Fruit fly (Drosophila melanogaster) whole organism, embryonic: ENCODE measurements around the gene slmo.

Experiments
- B-H2 ChIP-seq: fragments of 200-800 bp; sonication (Bioruptor generic); optimal IDR thresholded peaks from 2 replicates; lab custom pipeline; 2018; ENCODE audit warnings: missing biosample characterization, mild to moderate bottlenecking, missing genetic modification characterization
- CG1024 ChIP-seq: fragments of 200-800 bp; sonication (Bioruptor generic); IDR thresholded peaks from 2 replicates; pipeline ENCODE4 v1.3.6; 2022; ENCODE audit warnings: missing biosample characterization, missing genetic modification characterization
- CG12219 ChIP-seq: fragments of 200-800 bp; sonication (Bioruptor generic); optimal IDR thresholded peaks from 3 replicates; lab custom pipeline; 2018; ENCODE audit warnings: missing biosample characterization, mild to moderate bottlenecking, missing genetic modification characterization
- CG12659 ChIP-seq: fragments of 200-800 bp; sonication (Bioruptor generic); optimal IDR thresholded peaks from 3 replicates; lab custom pipeline; 2017; ENCODE audit warnings: mild to moderate bottlenecking, missing biosample characterization, missing genetic modification reagents, missing genetic modification characterization
- CG13296 ChIP-seq: fragments of 200-800 bp; sonication (Bioruptor generic); optimal IDR thresholded peaks from 3 replicates; lab custom pipeline; 2018; ENCODE audit warnings: missing biosample characterization, mild to moderate bottlenecking, missing genetic modification characterization
- CG13624 ChIP-seq: fragments of 200-800 bp; sonication (Bioruptor generic); optimal IDR thresholded peaks from 2 replicates; lab custom pipeline; 2016; ENCODE audit warnings: missing biosample characterization, missing genetic modification characterization
- CG13894 ChIP-seq: fragments of 200-800 bp; sonication (Bioruptor generic); optimal IDR thresholded peaks from 3 replicates; lab custom pipeline; 2018; ENCODE audit warnings: missing biosample characterization, mild to moderate bottlenecking, missing genetic modification characterization, moderate library complexity
- CG17568 ChIP-seq: fragments of 200-800 bp; sonication (Bioruptor generic); optimal IDR thresholded peaks from 2 replicates; lab custom pipeline; 2018; ENCODE audit warnings: missing biosample characterization, mild to moderate bottlenecking, missing genetic modification characterization, moderate library complexity
- CG17612 ChIP-seq: fragments of 200-800 bp; sonication (Bioruptor generic); IDR thresholded peaks from 2 replicates; pipeline ENCODE4 v1.3.6; 2022; ENCODE audit warnings: missing biosample characterization, missing genetic modification characterization
- CG18011 ChIP-seq: fragments of 200-800 bp; sonication (Bioruptor generic); optimal IDR thresholded peaks from 2 replicates; lab custom pipeline; 2017; ENCODE audit warnings: missing biosample characterization, missing genetic modification characterization, mild to moderate bottlenecking, moderate library complexity, missing genotype
- CG18476 ChIP-seq: fragments of 200-800 bp; sonication (Bioruptor generic); optimal IDR thresholded peaks from 2 replicates; lab custom pipeline; 2016; ENCODE audit warnings: missing biosample characterization, mild to moderate bottlenecking, missing genetic modification characterization
- CG2116 ChIP-seq: fragments of 200-800 bp; sonication (Bioruptor generic); optimal IDR thresholded peaks from 3 replicates; lab custom pipeline; 2018; ENCODE audit warnings: missing biosample characterization, mild to moderate bottlenecking, missing genetic modification characterization
- CG2120 ChIP-seq: fragments of 200-800 bp; sonication (Bioruptor generic); optimal IDR thresholded peaks from 3 replicates; lab custom pipeline; 2016; ENCODE audit warnings: missing biosample characterization, missing genetic modification characterization
- CG31365 ChIP-seq: fragments of 200-800 bp; sonication (Bioruptor generic); optimal IDR thresholded peaks from 2 replicates; lab custom pipeline; 2018; ENCODE audit warnings: missing biosample characterization, mild to moderate bottlenecking, missing genetic modification characterization
- CG3163 ChIP-seq: fragments of 200-800 bp; sonication (Bioruptor generic); optimal IDR thresholded peaks from 3 replicates; lab custom pipeline; 2016; ENCODE audit warnings: missing biosample characterization, missing genetic modification characterization
- CG3281 ChIP-seq: fragments of 200-800 bp; sonication (Bioruptor generic); optimal IDR thresholded peaks from 3 replicates; lab custom pipeline; 2017; ENCODE audit warnings: missing biosample characterization, mild to moderate bottlenecking, missing genetic modification characterization
- CG3726 ChIP-seq: fragments of 200-800 bp; sonication (Bioruptor generic); IDR thresholded peaks from 3 replicates; pipeline ENCODE4, ENCODE4 v1.3.6; 2022; ENCODE audit warnings: missing biosample characterization, missing genetic modification characterization
- CG4282 ChIP-seq: fragments of 200-800 bp; sonication (Bioruptor generic); optimal IDR thresholded peaks from 2 replicates; lab custom pipeline; 2016; ENCODE audit warnings: missing biosample characterization, missing genetic modification characterization
- CG5953 ChIP-seq: fragments of 200-800 bp; sonication (Bioruptor generic); IDR thresholded peaks from 2 replicates; pipeline ENCODE4 v1.3.6; 2022; ENCODE audit warnings: missing biosample characterization, missing genetic modification characterization
- CG9932 ChIP-seq: fragments of 200-800 bp; sonication (Bioruptor generic); IDR thresholded peaks from 2 replicates; pipeline ENCODE4 v1.3.6; 2022; ENCODE audit warnings: missing biosample characterization, missing genetic modification characterization
- CHES-1-like ChIP-seq: fragments of 200-800 bp; sonication (Bioruptor generic); optimal IDR thresholded peaks from 2 replicates; lab custom pipeline; 2016; ENCODE audit warnings: missing biosample characterization, missing genetic modification characterization
- Fer2 ChIP-seq: fragments of 200-800 bp; sonication (Bioruptor generic); optimal IDR thresholded peaks from 2 replicates; lab custom pipeline; 2018; ENCODE audit warnings: missing biosample characterization, mild to moderate bottlenecking, missing genetic modification characterization, moderate library complexity
- HLH3B ChIP-seq: fragments of 200-800 bp; sonication (Bioruptor generic); IDR thresholded peaks from 2 replicates; pipeline ENCODE4 v1.3.6; 2022; ENCODE audit warnings: missing biosample characterization, missing genetic modification characterization
- Hmr ChIP-seq: fragments of 200-800 bp; sonication (Bioruptor generic); optimal IDR thresholded peaks from 3 replicates; lab custom pipeline; 2017; ENCODE audit warnings: mild to moderate bottlenecking, missing biosample characterization, missing genetic modification reagents, missing genetic modification characterization
- Lim3 ChIP-seq: fragments of 200-800 bp; sonication (Bioruptor generic); IDR thresholded peaks from 2 replicates; pipeline ENCODE4 v1.3.6; 2022; ENCODE audit warnings: missing biosample characterization, missing genetic modification characterization
- Mes4 ChIP-seq: fragments of 200-800 bp; sonication (Bioruptor generic); optimal IDR thresholded peaks from 2 replicates; lab custom pipeline; 2016; ENCODE audit warnings: missing biosample characterization, missing genetic modification characterization
- NFAT ChIP-seq: fragments of 200-800 bp; sonication (Bioruptor generic); IDR thresholded peaks from 2 replicates; pipeline ENCODE4 v1.3.6; 2022; ENCODE audit warnings: missing biosample characterization, missing genetic modification characterization
- Nf-YC ChIP-seq: fragments of 200-800 bp; optimal IDR thresholded peaks from 3 replicates; lab custom pipeline; 2019; ENCODE audit warnings: missing biosample characterization, mild to moderate bottlenecking, missing genetic modification characterization, moderate library complexity
- Oaz ChIP-seq: fragments of 200-800 bp; sonication (Bioruptor generic); IDR thresholded peaks from 2 replicates; pipeline ENCODE4 v1.3.6; 2022; ENCODE audit warnings: missing biosample characterization, missing genetic modification characterization
- Ravus ChIP-seq: fragments of 200-800 bp; sonication (Bioruptor generic); IDR thresholded peaks from 2 replicates; pipeline ENCODE4 v1.3.6; 2022; ENCODE audit warnings: missing biosample characterization, missing genetic modification characterization
- Rfx ChIP-seq: fragments of 200-800 bp; sonication (Bioruptor generic); IDR thresholded peaks from 2 replicates; pipeline ENCODE4 v1.3.6; 2022; ENCODE audit warnings: missing biosample characterization, missing genetic modification characterization
- Sox100B ChIP-seq: fragments of 200-800 bp; sonication (Bioruptor generic); optimal IDR thresholded peaks from 3 replicates; lab custom pipeline; 2018; ENCODE audit warnings: missing biosample characterization, mild to moderate bottlenecking, missing genetic modification characterization
- Trl ChIP-seq, 3 experiments: fragments of >200 bp in 2 of 3; fragments of 200-800 bp in 1 of 3; sonication (Bioruptor generic) in 1 of 3; optimal IDR thresholded peaks; 2 replicates in 1 of 3; 3 replicates in 2 of 3; lab custom pipeline; 2016 to 2017; ENCODE audit warnings: missing biosample characterization in 1 of 3, missing genetic modification characterization in 1 of 3
- amos ChIP-seq: fragments of 200-800 bp; sonication (Bioruptor generic); IDR thresholded peaks from 2 replicates; pipeline ENCODE4 v1.3.6; 2022; ENCODE audit warnings: missing biosample characterization, missing genetic modification characterization; ENCODE audit not compliant: partially characterized antibody
- br ChIP-seq: fragments of >200 bp; optimal IDR thresholded peaks from 2 replicates; lab custom pipeline; 2017
- crp ChIP-seq, 2 experiments: fragments of 200-800 bp; sonication (Bioruptor generic); optimal IDR thresholded peaks; 2 replicates in 1 of 2; 3 replicates in 1 of 2; lab custom pipeline; 2017; ENCODE audit warnings: missing biosample characterization in 2 of 2, missing genetic modification characterization in 2 of 2, mild to moderate bottlenecking in 1 of 2, moderate library complexity in 1 of 2
- grau ChIP-seq: fragments of 200-800 bp; optimal IDR thresholded peaks from 3 replicates; lab custom pipeline; 2019; ENCODE audit warnings: missing biosample characterization, mild to moderate bottlenecking, missing genetic modification characterization, moderate library complexity
- grn ChIP-seq: fragments of 200-800 bp; sonication (Bioruptor generic); optimal IDR thresholded peaks from 3 replicates; lab custom pipeline; 2017; ENCODE audit warnings: missing biosample characterization, missing genetic modification characterization
- gsb-n ChIP-seq: fragments of 200-800 bp; sonication (Bioruptor generic); optimal IDR thresholded peaks from 3 replicates; lab custom pipeline; 2018; ENCODE audit warnings: missing biosample characterization, mild to moderate bottlenecking, missing genetic modification characterization
- hkb ChIP-seq, 2 experiments: fragments of 200-800 bp in 1 of 2; fragments of >200 bp in 1 of 2; sonication (Bioruptor generic) in 1 of 2; IDR thresholded peaks in 1 of 2; optimal IDR thresholded peaks in 1 of 2; 2 replicates each; pipeline versions ENCODE4 v1.3.6 to Lab custom; 2017 to 2022; ENCODE audit warnings: missing biosample characterization in 1 of 2, missing genetic modification characterization in 1 of 2
- kni ChIP-seq: fragments of 200-800 bp; sonication (Bioruptor generic); optimal IDR thresholded peaks from 3 replicates; lab custom pipeline; 2017; ENCODE audit warnings: mild to moderate bottlenecking, missing biosample characterization, missing genetic modification reagents, missing genetic modification characterization
- otp ChIP-seq: fragments of 200-800 bp; sonication (Bioruptor generic); IDR thresholded peaks from 3 replicates; pipeline ENCODE4, ENCODE4 v1.3.6; 2022; ENCODE audit warnings: missing biosample characterization, missing genetic modification characterization
- pho ChIP-seq: fragments of 200-800 bp; sonication (Bioruptor generic); optimal IDR thresholded peaks from 2 replicates; lab custom pipeline; 2016; ENCODE audit warnings: missing biosample characterization, missing genetic modification characterization
- run ChIP-seq: fragments of 200-800 bp; sonication (Bioruptor generic); optimal IDR thresholded peaks from 3 replicates; lab custom pipeline; 2018; ENCODE audit warnings: missing biosample characterization, mild to moderate bottlenecking, missing genetic modification characterization
- sc ChIP-seq, 3 experiments: fragments of >200 bp in 2 of 3; fragments of 200-800 bp in 1 of 3; sonication (Bioruptor generic) in 1 of 3; optimal IDR thresholded peaks; 2 replicates in 2 of 3; 3 replicates in 1 of 3; lab custom pipeline; 2017; ENCODE audit warnings: mild to moderate bottlenecking in 1 of 3, missing biosample characterization in 1 of 3, missing genetic modification characterization in 1 of 3, missing genetic modification reagents in 1 of 3
- schlank ChIP-seq: fragments of 200-800 bp; sonication (Bioruptor generic); optimal IDR thresholded peaks from 2 replicates; lab custom pipeline; 2018; ENCODE audit warnings: missing biosample characterization, mild to moderate bottlenecking, missing genetic modification characterization
- sim ChIP-seq: fragments of 200-800 bp; sonication (Bioruptor generic); IDR thresholded peaks from 2 replicates; pipeline ENCODE4 v1.3.6; 2022; ENCODE audit warnings: missing biosample characterization, missing genetic modification characterization
- sug ChIP-seq: fragments of 200-800 bp; optimal IDR thresholded peaks from 2 replicates; lab custom pipeline; 2019; ENCODE audit warnings: missing biosample characterization, mild to moderate bottlenecking, missing genetic modification characterization, moderate library complexity
- vvl ChIP-seq: fragments of 200-800 bp; sonication (Bioruptor generic); IDR thresholded peaks from 2 replicates; pipeline ENCODE4 v1.3.6; 2022; ENCODE audit warnings: missing biosample characterization, missing genetic modification characterization

The slmo gene

dm6 chr2L:6082936-6083627, 34.6 kb upstream of the slmo start (continued):
- TF ChIP-seq grau (tag; lab: Kevin White, UChicago) (no peak), Trl (optimal IDR thresholded peaks at IDR 0.05; lab: Kevin White, UChicago) (peak; percentile 10 to 87), Trl (GFP tag; optimal IDR thresholded peaks at IDR 0.05; lab: Kevin White, UChicago) (no peak), CG1024 (no peak), HLH3B (GFP tag; lab: Robert Waterston, UW) (no peak), Mes4 (GFP tag; lab: Kevin White, UChicago) (no peak), CG4282 (GFP tag; lab: Kevin White, UChicago) (no peak), sim (GFP tag; lab: Robert Waterston, UW) (no peak), CG18476 (no peak), CG5953 (GFP tag; lab: Robert Waterston, UW) (no peak), CG18011 (GFP tag; lab: Kevin White, UChicago) (peak; percentile 0), CG31365 (tag; lab: Kevin White, UChicago) (no peak), CG17568 (GFP tag; lab: Kevin White, UChicago) (peak; percentile 54), amos (GFP tag; lab: Robert Waterston, UW) (no peak), B-H2 (GFP tag; lab: Kevin White, UChicago) (peak; percentile 3), Lim3 (no peak), CG9932 (GFP tag; lab: Robert Waterston, UW) (0 out of 2 replicates have a peak, but pooled peaks have one; percentile 7), grn (peak; percentile 59), Oaz (GFP tag; lab: Robert Waterston, UW) (no peak), sc (optimal IDR thresholded peaks at IDR 0.05; lab: Kevin White, UChicago) (no peak), sc (GFP tag; optimal IDR thresholded peaks at IDR 0.05; lab: Kevin White, UChicago) (no peak), pho (GFP tag; lab: Kevin White, UChicago) (no peak), otp (GFP tag; lab: Robert Waterston, UW) (no peak), CG3726 (GFP tag; lab: Robert Waterston, UW) (no peak), CHES-1-like (peak; percentile 0), sug (peak; percentile 88), Rfx (GFP tag; lab: Robert Waterston, UW) (peak; percentile 10; the same call in 1 of the 2 replicates), Ravus (GFP tag; lab: Robert Waterston, UW) (no peak), CG2120 (GFP tag; lab: Kevin White, UChicago) (peak; percentile 4), CG12219 (peak; percentile 9), hkb (optimal IDR thresholded peaks at IDR 0.05; lab: Kevin White, UChicago) (no peak), hkb (GFP tag; IDR thresholded peaks at IDR 0.05; lab: Robert Waterston, UW) (0 out of 2 replicates have a peak, but pooled peaks have one; percentile 16), NFAT (peak; percentile 14; the same call in 1 of the 2 replicates), kni (GFP tag; lab: Kevin White, UChicago) (peak; percentile 37), CG2116 (GFP tag; lab: Kevin White, UChicago) (peak; percentile 18), gsb-n (tag; lab: Kevin White, UChicago) (peak; percentile 1), run (tag; lab: Kevin White, UChicago) (no peak), CG13624 (no peak), CG3163 (GFP tag; lab: Kevin White, UChicago) (no peak), CG3281 (GFP tag; lab: Kevin White, UChicago) (peak; percentile 32), crp (GFP tag; optimal IDR thresholded peaks at IDR 0.05; lab: Kevin White, UChicago) (no peak), CG13296 (GFP tag; lab: Kevin White, UChicago) (peak; percentile 53), Sox100B (GFP tag; lab: Kevin White, UChicago) (peak; percentile 35), Hmr (peak; percentile 76), Fer2 (peak; percentile 7), vvl (GFP tag; lab: Robert Waterston, UW) (no peak), schlank (peak; percentile 8), CG12659 (GFP tag; lab: Kevin White, UChicago) (peak; percentile 22), Nf-YC (tag; lab: Kevin White, UChicago) (peak; percentile 57), CG13894 (tag; lab: Kevin White, UChicago) (peak; percentile 55), CG17612 (GFP tag; lab: Robert Waterston, UW) (no peak), br (lab: Kevin White, UChicago) (no peak)
